Fruit fly (Drosophila melanogaster): ENCODE data around the gene sws.

- no peak for TF ChIP-seq CTCF (optimal IDR thresholded peaks at IDR 0.05)
- no peak for TF ChIP-seq CG8478 (optimal IDR thresholded peaks at IDR 0.05)
Observed at dm6 chrX:7965761-7966555, 2.1 kb downstream of the sws start.
